Worm (Caenorhabditis elegans): ENCODE data around the gene T22H9.1.

T22H9.1 gene

DNA sequence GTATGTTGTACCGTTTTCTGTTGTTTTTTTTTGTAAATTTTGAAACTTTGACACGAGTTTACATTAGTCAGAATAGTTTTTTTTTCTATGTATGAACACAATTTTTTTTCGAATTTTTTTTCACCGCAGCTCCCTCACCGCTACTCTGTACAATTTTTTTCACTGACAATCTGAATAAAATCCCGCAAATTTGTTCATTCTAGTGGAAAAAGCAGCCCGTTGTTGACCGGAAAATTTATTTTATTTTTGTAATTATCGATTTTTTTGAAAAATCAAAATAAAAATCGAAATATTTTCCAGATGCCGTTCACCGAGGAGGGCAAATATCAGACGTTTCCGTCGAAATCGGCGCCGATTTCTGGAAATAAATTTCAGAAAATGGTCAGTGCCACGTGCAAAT lies at the start of gene T22H9.1:
Gene T22H9.1, plus strand, starts transcription at position 301 of the 400 bp plus-strand sequence.
- TF ChIP-seq ceh-36 (tag; optimal IDR thresholded peaks at IDR 0.05) (no peak), hmg-4 (GFP tag; optimal IDR thresholded peaks at IDR 0.05) (no peak), tra-4 (tag; optimal IDR thresholded peaks at IDR 0.05) (no peak), ceh-13 (GFP tag; optimal IDR thresholded peaks at IDR 0.05) (no peak), hnd-1 (tag; optimal IDR thresholded peaks at IDR 0.05) (no peak), flt-1 (GFP tag; IDR thresholded peaks at IDR 0.05) (no peak), B0310.2 (tag; optimal IDR thresholded peaks at IDR 0.05) (no peak), ama-1 (optimal IDR thresholded peaks at IDR 0.05) (no peak)

DNA sequence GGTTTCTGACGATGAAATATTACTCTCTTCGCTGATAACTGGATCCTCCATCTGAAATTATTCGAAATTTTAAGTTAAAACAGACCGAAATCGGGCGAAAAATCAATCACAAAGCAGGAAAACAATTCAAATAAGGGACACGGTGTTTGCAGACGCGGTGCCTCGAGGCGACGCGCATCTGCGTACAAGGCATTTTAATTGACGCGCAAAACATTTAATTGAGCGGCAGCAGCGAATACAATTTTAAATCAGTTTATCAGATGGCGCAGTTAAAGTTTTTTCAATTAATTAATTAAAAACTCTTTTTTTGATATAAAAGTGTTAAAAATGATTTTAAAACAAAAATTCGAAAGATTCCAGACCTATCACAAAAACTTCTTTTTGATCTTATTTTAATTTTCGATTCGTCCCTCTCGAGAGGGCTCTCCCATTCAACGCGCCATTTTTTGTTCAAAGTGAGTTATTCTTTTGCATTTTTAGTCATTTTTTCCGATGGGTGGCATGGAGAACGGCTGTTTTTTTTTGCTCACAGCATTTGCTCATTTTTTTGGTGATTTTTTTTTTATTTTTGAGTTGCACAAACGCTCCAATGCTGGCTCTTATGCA lies 48.0 kb upstream of the T22H9.1 start, which contains the start of gene phf-10:
Gene phf-10, minus strand, starts transcription at position 81 of the 606 bp plus-strand sequence.
- no peak for TF ChIP-seq scrt-1 (GFP tag; IDR thresholded peaks at IDR 0.05)
- peak; percentile 56; the same call in 1 of the 2 replicates for TF ChIP-seq pes-1 (GFP tag; IDR thresholded peaks at IDR 0.05)
- peak; percentile 56 for TF ChIP-seq F13C5.2 (tag; optimal IDR thresholded peaks at IDR 0.05)

DNA sequence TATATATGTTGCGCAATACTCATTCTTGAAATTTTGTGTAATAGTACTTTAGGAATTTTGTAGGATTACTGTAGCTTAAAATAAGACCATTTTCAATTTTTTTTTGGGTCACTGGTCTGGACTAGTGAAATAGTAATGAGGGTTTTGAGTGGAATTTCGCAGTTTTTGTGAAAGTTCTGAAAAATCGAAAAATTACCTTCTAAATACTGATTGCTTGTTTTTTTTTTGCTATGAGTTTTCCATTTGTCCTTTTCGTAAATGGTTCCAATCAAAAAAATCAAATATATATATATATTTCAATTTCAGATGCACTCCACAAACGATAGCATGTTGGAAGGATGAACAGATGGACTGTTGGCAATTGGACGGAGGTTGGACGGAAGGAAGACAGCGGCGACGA lies 47.1 kb upstream of the T22H9.1 start, which contains the start of gene nhr-15:
Gene nhr-15, plus strand, starts transcription at position 301 of the 400 bp plus-strand sequence.
- no peak for TF ChIP-seq tbx-11 (GFP tag; IDR thresholded peaks at IDR 0.05)
- TF ChIP-seq ama-1 (optimal IDR thresholded peaks at IDR 0.05), result no peak
- no peak for TF ChIP-seq hmg-4 (GFP tag; optimal IDR thresholded peaks at IDR 0.05)
- TF ChIP-seq ceh-13 (GFP tag; optimal IDR thresholded peaks at IDR 0.05), result no peak
- no peak for TF ChIP-seq ets-7 (tag; optimal IDR thresholded peaks at IDR 0.05)
- no peak for TF ChIP-seq tbx-37 (GFP tag; conservative IDR thresholded peaks at IDR 0.05)
- TF ChIP-seq pes-1 (GFP tag; IDR thresholded peaks at IDR 0.05), result no peak
- TF ChIP-seq flt-1 (GFP tag; IDR thresholded peaks at IDR 0.05), result no peak
- no peak for TF ChIP-seq F13C5.2 (tag; optimal IDR thresholded peaks at IDR 0.05)
- no peak for TF ChIP-seq scrt-1 (GFP tag; IDR thresholded peaks at IDR 0.05)
- no peak for TF ChIP-seq ceh-36 (tag; optimal IDR thresholded peaks at IDR 0.05)
- TF ChIP-seq B0310.2 (tag; optimal IDR thresholded peaks at IDR 0.05), result no peak

DNA sequence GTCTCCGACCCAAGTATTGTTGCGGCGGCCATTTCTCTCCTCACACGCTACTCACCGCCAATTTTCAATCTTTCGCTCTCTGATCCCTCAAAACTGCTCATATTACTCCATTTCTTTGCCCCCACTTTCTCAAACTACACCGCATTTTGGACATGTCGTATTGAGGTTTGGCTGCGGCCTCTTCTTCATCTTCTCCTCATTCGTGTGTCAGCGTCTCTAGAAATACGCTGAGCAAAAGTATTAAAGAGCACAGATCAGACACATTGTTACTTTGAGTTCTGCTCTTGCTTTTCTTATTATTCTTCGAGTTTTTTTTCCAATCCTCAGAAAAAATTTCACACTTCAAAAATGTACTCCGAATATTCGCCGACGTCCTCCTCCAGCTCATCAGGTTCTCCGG lies 39.6 kb upstream of the T22H9.1 start:
- TF ChIP-seq ceh-36 (tag; optimal IDR thresholded peaks at IDR 0.05) (no peak), ceh-13 (GFP tag; optimal IDR thresholded peaks at IDR 0.05) (no peak), ama-1 (optimal IDR thresholded peaks at IDR 0.05) (no peak), ets-7 (tag; optimal IDR thresholded peaks at IDR 0.05) (no peak), tra-4 (tag; optimal IDR thresholded peaks at IDR 0.05) (no peak), hmg-4 (GFP tag; optimal IDR thresholded peaks at IDR 0.05) (no peak), hmbx-1 (tag; optimal IDR thresholded peaks at IDR 0.05) (no peak), aly-1 (tag; optimal IDR thresholded peaks at IDR 0.05) (no peak), tbx-11 (GFP tag; IDR thresholded peaks at IDR 0.05) (no peak), B0310.2 (tag; optimal IDR thresholded peaks at IDR 0.05) (no peak), hnd-1 (tag; optimal IDR thresholded peaks at IDR 0.05) (no peak), F13C5.2 (tag; optimal IDR thresholded peaks at IDR 0.05) (no peak), sea-1 (GFP tag; conservative IDR thresholded peaks at IDR 0.05) (no peak)

DNA sequence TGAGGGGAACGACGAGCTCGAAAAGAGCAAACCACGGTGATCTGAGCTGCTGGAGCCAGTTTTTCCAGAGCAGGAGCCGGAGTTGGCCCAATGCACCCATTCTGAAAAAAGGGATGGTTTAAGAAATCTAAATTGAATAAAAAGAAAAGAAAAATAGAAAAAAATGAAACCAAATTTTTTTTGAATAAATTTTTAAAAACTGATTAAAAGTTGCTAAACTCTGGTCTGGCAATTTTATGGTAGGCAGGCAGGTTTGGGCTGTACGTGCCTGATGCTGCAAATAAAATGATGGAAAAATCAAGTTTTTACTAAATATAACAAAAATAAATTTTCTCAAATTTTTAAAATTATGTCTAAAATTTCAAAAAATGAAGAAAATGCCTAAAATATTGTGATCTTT lies 28.9 kb upstream of the T22H9.1 start, which contains the start of gene abt-4:
Gene abt-4, minus strand, starts transcription at position 101 of the 400 bp plus-strand sequence.
- TF ChIP-seq flt-1 (GFP tag; IDR thresholded peaks at IDR 0.05) (no peak), B0310.2 (tag; optimal IDR thresholded peaks at IDR 0.05) (no peak), hmbx-1 (tag; optimal IDR thresholded peaks at IDR 0.05) (no peak), ama-1 (optimal IDR thresholded peaks at IDR 0.05) (no peak), sea-1 (GFP tag; conservative IDR thresholded peaks at IDR 0.05) (no peak), F13C5.2 (tag; optimal IDR thresholded peaks at IDR 0.05) (no peak), scrt-1 (GFP tag; IDR thresholded peaks at IDR 0.05) (no peak), tra-4 (tag; optimal IDR thresholded peaks at IDR 0.05) (no peak), ceh-36 (tag; optimal IDR thresholded peaks at IDR 0.05) (no peak), ceh-13 (GFP tag; optimal IDR thresholded peaks at IDR 0.05) (no peak), pes-1 (GFP tag; IDR thresholded peaks at IDR 0.05) (no peak), hmg-4 (GFP tag; optimal IDR thresholded peaks at IDR 0.05) (no peak), aly-1 (tag; optimal IDR thresholded peaks at IDR 0.05) (no peak), ets-7 (tag; optimal IDR thresholded peaks at IDR 0.05) (no peak), tbx-11 (GFP tag; IDR thresholded peaks at IDR 0.05) (no peak), tbx-37 (GFP tag; conservative IDR thresholded peaks at IDR 0.05) (no peak), hnd-1 (tag; optimal IDR thresholded peaks at IDR 0.05) (no peak)

DNA sequence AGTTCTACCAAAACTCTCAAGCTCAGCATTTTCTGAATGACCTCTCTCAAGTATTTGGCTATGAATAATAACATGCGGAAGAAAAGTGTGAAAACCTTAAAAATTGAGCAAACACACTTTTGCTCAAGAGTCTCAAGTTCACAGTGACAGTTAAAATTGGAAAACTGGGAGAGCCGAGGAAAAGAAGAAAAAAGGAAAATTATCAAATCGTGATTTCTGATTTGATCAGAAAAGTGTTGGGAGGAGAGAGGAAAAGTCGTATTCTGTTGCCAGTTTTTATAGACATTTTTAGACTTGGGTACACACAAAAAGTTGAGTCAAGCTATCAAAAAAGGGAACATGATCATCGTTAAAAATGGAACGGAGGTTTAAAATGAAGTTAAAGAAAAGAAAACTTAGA lies 28.3 kb upstream of the T22H9.1 start:
- no peak for TF ChIP-seq ama-1 (optimal IDR thresholded peaks at IDR 0.05)
- TF ChIP-seq ceh-36 (tag; optimal IDR thresholded peaks at IDR 0.05), result no peak
- no peak for TF ChIP-seq tbx-11 (GFP tag; IDR thresholded peaks at IDR 0.05)
- TF ChIP-seq ets-7 (tag; optimal IDR thresholded peaks at IDR 0.05), result no peak
- TF ChIP-seq flt-1 (GFP tag; IDR thresholded peaks at IDR 0.05), result no peak
- TF ChIP-seq hmbx-1 (tag; optimal IDR thresholded peaks at IDR 0.05), result no peak
- no peak for TF ChIP-seq F13C5.2 (tag; optimal IDR thresholded peaks at IDR 0.05)
- no peak for TF ChIP-seq pes-1 (GFP tag; IDR thresholded peaks at IDR 0.05)
- no peak for TF ChIP-seq aly-1 (tag; optimal IDR thresholded peaks at IDR 0.05)
- TF ChIP-seq hnd-1 (tag; optimal IDR thresholded peaks at IDR 0.05), result no peak
- TF ChIP-seq tbx-37 (GFP tag; conservative IDR thresholded peaks at IDR 0.05), result no peak
- TF ChIP-seq hmg-4 (GFP tag; optimal IDR thresholded peaks at IDR 0.05), result no peak
- no peak for TF ChIP-seq B0310.2 (tag; optimal IDR thresholded peaks at IDR 0.05)
- no peak for TF ChIP-seq ceh-13 (GFP tag; optimal IDR thresholded peaks at IDR 0.05)
- TF ChIP-seq tra-4 (tag; optimal IDR thresholded peaks at IDR 0.05), result no peak
- no peak for TF ChIP-seq scrt-1 (GFP tag; IDR thresholded peaks at IDR 0.05)
- TF ChIP-seq sea-1 (GFP tag; conservative IDR thresholded peaks at IDR 0.05), result no peak

DNA sequence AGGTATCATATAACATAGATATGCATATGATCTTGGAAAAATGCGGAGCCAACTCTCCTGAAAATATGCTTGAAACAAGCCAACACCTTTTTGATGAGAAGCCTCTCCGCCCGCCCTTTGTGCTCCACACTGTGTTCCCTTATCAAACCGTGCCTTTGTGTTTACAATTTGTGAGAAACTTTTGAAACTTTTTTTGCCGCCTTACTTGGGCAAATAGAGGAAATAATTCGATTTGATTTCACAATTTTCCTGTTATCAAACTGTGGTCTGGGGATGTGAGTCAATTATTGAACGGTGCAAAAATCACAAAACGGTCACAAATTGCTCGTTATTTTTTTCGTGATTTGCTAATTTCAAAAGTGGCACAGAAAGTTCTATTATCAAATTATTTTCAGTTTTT lies 27.0 kb upstream of the T22H9.1 start:
- TF ChIP-seq flt-1 (GFP tag; IDR thresholded peaks at IDR 0.05) (no peak), tra-4 (tag; optimal IDR thresholded peaks at IDR 0.05) (no peak), hmbx-1 (tag; optimal IDR thresholded peaks at IDR 0.05) (no peak), pes-1 (GFP tag; IDR thresholded peaks at IDR 0.05) (no peak), ama-1 (optimal IDR thresholded peaks at IDR 0.05) (no peak), hmg-4 (GFP tag; optimal IDR thresholded peaks at IDR 0.05) (no peak), sea-1 (GFP tag; conservative IDR thresholded peaks at IDR 0.05) (no peak), F13C5.2 (tag; optimal IDR thresholded peaks at IDR 0.05) (no peak), ets-7 (tag; optimal IDR thresholded peaks at IDR 0.05) (no peak), scrt-1 (GFP tag; IDR thresholded peaks at IDR 0.05) (no peak), B0310.2 (tag; optimal IDR thresholded peaks at IDR 0.05) (no peak), ceh-36 (tag; optimal IDR thresholded peaks at IDR 0.05) (no peak), ceh-13 (GFP tag; optimal IDR thresholded peaks at IDR 0.05) (no peak), aly-1 (tag; optimal IDR thresholded peaks at IDR 0.05) (no peak), hnd-1 (tag; optimal IDR thresholded peaks at IDR 0.05) (no peak), tbx-37 (GFP tag; conservative IDR thresholded peaks at IDR 0.05) (no peak), tbx-11 (GFP tag; IDR thresholded peaks at IDR 0.05) (no peak)
